Worm (Caenorhabditis elegans) whole organism, mixed stage, embryonic: ENCODE measurements around the gene C27A7.3.

Experiments
- M03D4.4 ChIP-seq: sonication (generic microtip); optimal IDR thresholded peaks from 2 replicates; lab custom pipeline; 2017; ENCODE audit warnings: mild to moderate bottlenecking, missing genetic modification characterization, missing compliant biosample characterization
- bed-3 ChIP-seq: fragments of 200-800 bp; sonication (Bioruptor generic); optimal IDR thresholded peaks from 3 replicates; lab custom pipeline; 2018; ENCODE audit warnings: mild to moderate bottlenecking, missing genetic modification characterization, moderate library complexity, missing compliant biosample characterization
- blmp-1 ChIP-seq: fragments of 150-350 bp; optimal IDR thresholded peaks from 2 replicates; lab custom pipeline; 2014; ENCODE audit warnings: missing biosample characterization, missing genetic modification characterization
- ceh-39 ChIP-seq: fragments of 150-350 bp; optimal IDR thresholded peaks from 2 replicates; lab custom pipeline; 2014; ENCODE audit warnings: missing biosample characterization, missing genetic modification characterization
- ceh-43 ChIP-seq: fragments of 200-800 bp; sonication (Bioruptor generic); optimal IDR thresholded peaks from 2 replicates; lab custom pipeline; 2018; ENCODE audit warnings: mild to moderate bottlenecking, missing genetic modification characterization, moderate library complexity, missing compliant biosample characterization
- ceh-83 ChIP-seq: fragments of 200-800 bp; sonication (Bioruptor generic); optimal IDR thresholded peaks from 2 replicates; lab custom pipeline; 2018; ENCODE audit warnings: mild to moderate bottlenecking, missing genetic modification characterization, missing compliant biosample characterization
- ces-1 ChIP-seq: fragments of 150-350 bp; optimal IDR thresholded peaks from 2 replicates; lab custom pipeline; 2014; ENCODE audit warnings: missing biosample characterization, missing genetic modification reagents, missing genetic modification characterization
- cnd-1 ChIP-seq: fragments of 200-800 bp; sonication (Bioruptor generic); optimal IDR thresholded peaks from 2 replicates; lab custom pipeline; 2018; ENCODE audit warnings: mild to moderate bottlenecking, missing genetic modification characterization, missing compliant biosample characterization
- elt-1 ChIP-seq: sonication (generic microtip); optimal IDR thresholded peaks from 2 replicates; lab custom pipeline; 2017; ENCODE audit warnings: missing genetic modification characterization, mild to moderate bottlenecking, missing compliant biosample characterization, antibody characterized with exemption, moderate library complexity, borderline replicate concordance; ENCODE audit not compliant: insufficient read depth
- elt-3 ChIP-seq: fragments of 150-350 bp; optimal IDR thresholded peaks from 2 replicates; lab custom pipeline; 2014; ENCODE audit warnings: missing biosample characterization, missing genetic modification characterization
- flh-1 ChIP-seq: fragments of 200-800 bp; sonication (Bioruptor generic); optimal IDR thresholded peaks from 2 replicates; lab custom pipeline; 2018; ENCODE audit warnings: mild to moderate bottlenecking, missing genetic modification characterization, moderate library complexity, missing compliant biosample characterization
- ham-2 ChIP-seq: fragments of 200-800 bp; sonication (Bioruptor generic); optimal IDR thresholded peaks from 2 replicates; lab custom pipeline; 2018; ENCODE audit warnings: mild to moderate bottlenecking, missing genetic modification characterization, missing compliant biosample characterization
- hlh-1 ChIP-seq: fragments of 150-350 bp; optimal IDR thresholded peaks from 2 replicates; lab custom pipeline; 2014; ENCODE audit warnings: missing biosample characterization, missing genetic modification reagents, missing genetic modification characterization
- lin-13 ChIP-seq: fragments of 150-350 bp; optimal IDR thresholded peaks from 2 replicates; lab custom pipeline; 2014; ENCODE audit warnings: missing biosample characterization, missing genetic modification characterization
- lin-32 ChIP-seq: fragments of 200-800 bp; sonication (Bioruptor generic); optimal IDR thresholded peaks from 2 replicates; lab custom pipeline; 2018; ENCODE audit warnings: mild to moderate bottlenecking, missing genetic modification characterization, missing compliant biosample characterization
- mab-5 ChIP-seq: fragments of 150-350 bp; optimal IDR thresholded peaks from 2 replicates; lab custom pipeline; 2014; ENCODE audit warnings: missing biosample characterization, missing genetic modification characterization
- mep-1 ChIP-seq: fragments of 150-350 bp; optimal IDR thresholded peaks from 2 replicates; lab custom pipeline; 2017; ENCODE audit warnings: missing biosample characterization, missing genetic modification reagents, missing genetic modification characterization, inconsistent platforms
- mls-2 ChIP-seq: sonication (generic microtip); optimal IDR thresholded peaks from 2 replicates; lab custom pipeline; 2016; ENCODE audit warnings: mild to moderate bottlenecking, missing genetic modification characterization, moderate library complexity, missing compliant biosample characterization
- nhr-12 ChIP-seq: fragments of 150-350 bp; optimal IDR thresholded peaks from 2 replicates; lab custom pipeline; 2014; ENCODE audit warnings: missing biosample characterization, missing genetic modification characterization
- nhr-2 ChIP-seq: fragments of 150-350 bp; optimal IDR thresholded peaks from 2 replicates; lab custom pipeline; 2014; ENCODE audit warnings: missing biosample characterization, missing genetic modification characterization
- nhr-237 ChIP-seq: fragments of 150-350 bp; optimal IDR thresholded peaks from 2 replicates; lab custom pipeline; 2014; ENCODE audit warnings: missing biosample characterization, missing genetic modification characterization
- nhr-28 ChIP-seq: fragments of 150-350 bp; optimal IDR thresholded peaks from 2 replicates; lab custom pipeline; 2014; ENCODE audit warnings: missing biosample characterization, missing genetic modification characterization
- nhr-76 ChIP-seq: sonication (generic microtip); optimal IDR thresholded peaks from 2 replicates; lab custom pipeline; 2017; ENCODE audit warnings: missing biosample characterization, missing genetic modification characterization
- pha-4 ChIP-seq: fragments of 150-350 bp; optimal IDR thresholded peaks from 2 replicates; lab custom pipeline; 2018; ENCODE audit warnings: missing biosample characterization, missing genetic modification reagents, missing genetic modification characterization
- snpc-4 ChIP-seq: fragments of 150-350 bp; optimal IDR thresholded peaks from 2 replicates; lab custom pipeline; 2014; ENCODE audit warnings: missing biosample characterization, missing genetic modification characterization
- sptf-1 ChIP-seq: sonication (generic microtip); optimal IDR thresholded peaks from 2 replicates; lab custom pipeline; 2017; ENCODE audit warnings: mild to moderate bottlenecking, missing genetic modification characterization, moderate library complexity, missing compliant biosample characterization
- tbx-8 ChIP-seq: fragments of 200-800 bp; sonication (Bioruptor generic); optimal IDR thresholded peaks from 2 replicates; lab custom pipeline; 2018; ENCODE audit warnings: mild to moderate bottlenecking, missing genetic modification characterization, moderate library complexity, missing compliant biosample characterization
- unc-120 ChIP-seq: sonication (generic microtip); optimal IDR thresholded peaks from 2 replicates; lab custom pipeline; 2017; ENCODE audit warnings: missing genetic modification characterization, missing compliant biosample characterization; ENCODE audit not compliant: poor library complexity, severe bottlenecking
- unc-39 ChIP-seq: fragments of 150-350 bp; optimal IDR thresholded peaks from 2 replicates; lab custom pipeline; 2014; ENCODE audit warnings: missing biosample characterization, missing genetic modification characterization
- unc-62 ChIP-seq: fragments of 150-350 bp; optimal IDR thresholded peaks from 2 replicates; lab custom pipeline; 2014; ENCODE audit warnings: missing biosample characterization, missing genetic modification reagents, missing genetic modification characterization
- zip-8 ChIP-seq: fragments of 150-350 bp; optimal IDR thresholded peaks from 2 replicates; lab custom pipeline; 2014; ENCODE audit warnings: missing biosample characterization, missing genetic modification characterization
- ztf-11 ChIP-seq: fragments of 150-350 bp; optimal IDR thresholded peaks from 2 replicates; lab custom pipeline; 2014; ENCODE audit warnings: missing biosample characterization, missing genetic modification characterization

C27A7.3 gene

DNA sequence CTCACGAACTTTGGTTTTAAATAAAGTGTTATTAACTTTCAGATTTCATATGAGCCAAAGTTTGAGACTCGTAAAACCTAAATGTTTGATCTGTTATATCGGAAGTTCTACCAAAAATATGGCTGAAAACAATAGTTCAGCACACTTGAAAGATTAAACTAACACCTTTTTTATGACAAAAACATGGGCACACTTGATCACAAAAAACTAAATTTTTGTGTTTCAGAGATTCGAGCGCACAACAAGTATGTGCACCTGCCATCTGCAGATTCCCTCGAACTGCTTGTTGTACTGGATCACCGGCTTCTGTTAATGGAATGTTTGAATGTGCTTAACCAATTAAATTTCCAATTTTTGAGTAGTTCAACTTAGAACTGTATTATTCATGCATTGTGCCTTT is 13.1 kb downstream of the C27A7.3 start:
- TF ChIP-seq pha-4 (no peak), zip-8 (tag; lab: Kevin White, UChicago) (no peak), elt-1 (tag; lab: Kevin White, UChicago) (no peak), unc-39 (no peak), tbx-8 (GFP tag; lab: Kevin White, UChicago) (no peak), snpc-4 (no peak), cnd-1 (tag; lab: Kevin White, UChicago) (no peak), ceh-83 (GFP tag; lab: Kevin White, UChicago) (no peak), nhr-12 (tag; lab: Kevin White, UChicago) (no peak), ham-2 (GFP tag; lab: Kevin White, UChicago) (no peak), M03D4.4 (no peak), nhr-76 (no peak), ces-1 (no peak), ztf-11 (tag; lab: Kevin White, UChicago) (no peak), bed-3 (GFP tag; lab: Kevin White, UChicago) (no peak), lin-32 (no peak), nhr-28 (tag; lab: Kevin White, UChicago) (no peak), blmp-1 (tag; lab: Kevin White, UChicago) (no peak), lin-13 (tag; lab: Kevin White, UChicago) (no peak)

DNA sequence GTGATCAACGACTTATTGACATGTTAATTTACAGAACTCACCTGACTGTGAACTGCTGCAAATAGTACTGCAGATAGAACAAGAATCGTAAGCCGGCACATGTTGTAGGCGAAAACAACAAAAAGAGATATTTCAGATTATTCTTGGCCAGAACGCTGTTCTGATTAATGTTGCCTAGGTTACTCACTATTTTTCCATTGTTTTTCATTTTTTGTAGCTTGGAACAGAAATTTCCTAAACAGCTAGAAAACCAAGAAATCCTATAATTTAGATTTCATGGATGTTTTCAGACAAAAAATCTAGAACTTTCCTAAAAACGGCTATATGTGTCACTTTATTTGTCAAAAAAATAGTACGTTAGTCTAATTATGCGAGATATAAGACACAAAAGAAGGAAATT is 13.8 kb downstream of the C27A7.3 start, which contains the start of gene C27A7.9:
TSS of gene C27A7.9 (minus strand) at position 101 of the 400 bp plus-strand sequence.
- TF ChIP-seq blmp-1 (tag; lab: Kevin White, UChicago) = no peak
- TF ChIP-seq sptf-1 = no peak
- TF ChIP-seq snpc-4 = no peak
- no peak for TF ChIP-seq mep-1 (tag; lab: Kevin White, UChicago)
- TF ChIP-seq flh-1 (GFP tag; lab: Kevin White, UChicago) = no peak
- no peak for TF ChIP-seq unc-120 (tag; lab: Kevin White, UChicago)
- no peak for TF ChIP-seq unc-62 (GFP tag; lab: Kevin White, UChicago)
- TF ChIP-seq elt-1 (tag; lab: Kevin White, UChicago) = no peak

DNA sequence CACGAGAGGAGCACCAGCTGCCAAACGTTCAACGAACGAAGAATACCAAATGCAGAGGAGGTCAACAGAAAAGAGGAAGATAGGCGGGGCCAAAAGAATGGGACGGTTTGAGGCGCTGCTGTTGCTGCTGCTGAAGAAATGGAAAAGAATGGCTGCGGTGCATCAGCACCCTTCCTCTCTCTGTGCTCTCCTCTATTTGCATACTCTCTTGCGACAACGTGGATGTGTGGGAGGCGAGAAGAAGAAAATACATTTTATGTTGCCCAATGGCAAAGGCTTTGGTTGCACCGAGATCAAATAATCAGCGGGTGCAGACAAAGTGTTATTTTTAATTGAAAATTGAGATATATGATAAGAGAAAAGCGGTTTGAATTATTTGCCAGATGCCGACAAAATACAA is 17.7 kb downstream of the C27A7.3 start:
- no peak for TF ChIP-seq sptf-1
- TF ChIP-seq mab-5 (tag; lab: Kevin White, UChicago) = no peak
- TF ChIP-seq nhr-12 (tag; lab: Kevin White, UChicago) = no peak
- no peak for TF ChIP-seq ztf-11 (tag; lab: Kevin White, UChicago)
- no peak for TF ChIP-seq nhr-28 (tag; lab: Kevin White, UChicago)
- no peak for TF ChIP-seq ham-2 (GFP tag; lab: Kevin White, UChicago)
- no peak for TF ChIP-seq pha-4
- TF ChIP-seq unc-39 = no peak
- no peak for TF ChIP-seq lin-32
- TF ChIP-seq blmp-1 (tag; lab: Kevin White, UChicago) = no peak
- no peak for TF ChIP-seq zip-8 (tag; lab: Kevin White, UChicago)
- no peak for TF ChIP-seq nhr-2 (tag; lab: Kevin White, UChicago)
- TF ChIP-seq hlh-1 (tag; lab: Kevin White, UChicago) = no peak
- no peak for TF ChIP-seq ceh-39 (tag; lab: Kevin White, UChicago)
- TF ChIP-seq ces-1 = no peak
- TF ChIP-seq ceh-43 = no peak
- TF ChIP-seq bed-3 (GFP tag; lab: Kevin White, UChicago) = no peak
- TF ChIP-seq nhr-237 (tag; lab: Kevin White, UChicago) = no peak
- TF ChIP-seq tbx-8 (GFP tag; lab: Kevin White, UChicago) = no peak
- TF ChIP-seq, all 35 proteins: peak for 0

DNA sequence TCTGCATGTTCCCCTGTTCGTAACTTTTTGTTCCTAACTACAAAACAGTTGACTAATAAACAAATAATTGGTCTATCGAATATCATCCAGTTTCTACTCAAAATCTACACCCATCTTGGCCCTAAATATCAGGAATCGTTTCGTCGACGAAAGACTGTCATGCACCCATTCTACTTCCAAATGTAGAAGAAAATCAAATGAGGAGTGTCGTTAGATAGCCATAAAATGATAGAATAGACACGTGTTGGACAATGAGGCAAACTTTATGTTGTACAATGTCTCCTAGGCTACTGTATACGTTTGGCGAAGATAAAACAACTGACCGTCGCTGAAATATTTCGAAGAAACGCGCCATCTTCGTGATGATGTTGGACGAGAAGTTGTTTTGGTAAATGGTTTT is 19.2 kb downstream of the C27A7.3 start:
- no peak for TF ChIP-seq elt-3
- TF ChIP-seq mep-1 (tag; lab: Kevin White, UChicago) = no peak
- TF ChIP-seq mls-2 (tag; lab: Kevin White, UChicago) = no peak
- no peak for TF ChIP-seq ztf-11 (tag; lab: Kevin White, UChicago)
- TF ChIP-seq cnd-1 (tag; lab: Kevin White, UChicago) = no peak
- TF ChIP-seq nhr-12 (tag; lab: Kevin White, UChicago) = no peak
- no peak for TF ChIP-seq M03D4.4
- no peak for TF ChIP-seq ceh-39 (tag; lab: Kevin White, UChicago)
- no peak for TF ChIP-seq unc-39
- no peak for TF ChIP-seq snpc-4
- no peak for TF ChIP-seq sptf-1
- no peak for TF ChIP-seq hlh-1 (tag; lab: Kevin White, UChicago)
